Worm (Caenorhabditis elegans): Measurements from ENCODE around the gene C28D4.8.

DNA sequence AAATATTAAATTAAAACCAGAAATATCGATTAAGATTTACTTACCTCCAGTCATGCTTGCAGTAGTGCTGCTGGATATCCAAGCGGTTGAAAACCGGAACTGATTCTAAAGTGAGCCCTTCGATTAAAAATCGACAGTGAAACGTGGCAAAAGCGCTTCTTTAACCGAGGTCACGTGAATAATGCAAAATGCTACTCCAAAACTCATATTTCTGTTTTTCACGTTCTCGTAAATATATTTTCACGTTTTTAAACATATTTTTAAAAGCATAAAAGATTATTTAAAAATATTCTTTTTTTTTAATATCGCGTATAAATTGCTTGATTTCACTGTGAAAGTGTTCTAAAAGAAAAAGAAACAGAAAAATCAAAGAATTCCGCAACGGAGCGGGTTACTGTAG is 39.0 kb downstream of the C28D4.8 start, which contains the start of gene ant-1.3:
- TF ChIP-seq klf-2 (GFP tag; conservative IDR thresholded peaks at IDR 0.05), result no peak
- no peak for TF ChIP-seq tab-1 (GFP tag; IDR thresholded peaks at IDR 0.05)
